Fruit fly (Drosophila melanogaster): Measurements from ENCODE around the gene CG4259.

- TF ChIP-seq Myc (optimal IDR thresholded peaks at IDR 0.05) (no peak), Sin3A (optimal IDR thresholded peaks at IDR 0.05) (no peak)
Measured at dm6 chr2L:2165238-2165577, 36.2 kb upstream of the CG4259 start.
